Worm (Caenorhabditis elegans) whole organism, early embryonic: Measurements from ENCODE around the gene ZK430.5.

Source experiments
- B0310.2 ChIP-seq: sonication (generic microtip); optimal IDR thresholded peaks from 2 replicates; lab custom pipeline; 2016; ENCODE audit warnings: mild to moderate bottlenecking, missing genetic modification characterization, missing compliant biosample characterization
- ama-1 ChIP-seq: fragments of 150-350 bp; optimal IDR thresholded peaks from 2 replicates; lab custom pipeline; 2014
- ceh-13 ChIP-seq: fragments of 200-800 bp; sonication (Bioruptor generic); optimal IDR thresholded peaks from 2 replicates; lab custom pipeline; 2018; ENCODE audit warnings: mild to moderate bottlenecking, missing genetic modification characterization, missing compliant biosample characterization
- ets-7 ChIP-seq: sonication (generic microtip); optimal IDR thresholded peaks from 2 replicates; lab custom pipeline; 2016; ENCODE audit warnings: missing genotype, missing genetic modification characterization, missing compliant biosample characterization
- flt-1 ChIP-seq: fragments of 200-800 bp; sonication (Bioruptor generic); IDR thresholded peaks from 2 replicates; pipeline ENCODE4 v1.3.6; 2022; ENCODE audit warnings: missing genetic modification characterization, missing compliant biosample characterization
- hmg-4 ChIP-seq: fragments of 200-800 bp; sonication (Bioruptor generic); optimal IDR thresholded peaks from 2 replicates; lab custom pipeline; 2018; ENCODE audit warnings: mild to moderate bottlenecking, missing genetic modification characterization, missing compliant biosample characterization
- hnd-1 ChIP-seq: sonication (generic microtip); optimal IDR thresholded peaks from 2 replicates; lab custom pipeline; 2016; ENCODE audit warnings: missing genetic modification characterization, missing compliant biosample characterization
- pes-1 ChIP-seq: fragments of 200-800 bp; sonication (Bioruptor generic); IDR thresholded peaks from 2 replicates; pipeline ENCODE4 v1.3.6; 2022; ENCODE audit warnings: missing genetic modification reagents, missing genetic modification characterization, missing compliant biosample characterization
- scrt-1 ChIP-seq: fragments of 200-800 bp; sonication (Bioruptor generic); IDR thresholded peaks from 2 replicates; pipeline ENCODE4 v1.3.6; 2022; ENCODE audit warnings: missing genetic modification characterization, missing compliant biosample characterization
- tbx-11 ChIP-seq: fragments of 200-800 bp; sonication (Bioruptor generic); IDR thresholded peaks from 2 replicates; pipeline ENCODE4 v1.3.6; 2022; ENCODE audit warnings: missing genetic modification characterization, missing compliant biosample characterization

- TF ChIP-seq ama-1 (lab: Kevin White, UChicago) (no peak), scrt-1 (GFP tag; lab: Robert Waterston, UW) (no peak), pes-1 (GFP tag; lab: Robert Waterston, UW) (no peak), ets-7 (tag; lab: Kevin White, UChicago) (no peak), ceh-13 (no peak), hnd-1 (no peak), hmg-4 (GFP tag; lab: Kevin White, UChicago) (no peak), B0310.2 (tag; lab: Kevin White, UChicago) (no peak), tbx-11 (GFP tag; lab: Robert Waterston, UW) (no peak), flt-1 (GFP tag; lab: Robert Waterston, UW) (no peak)
Observed at ce11 chrII:4359219-4359618, 46.2 kb upstream of the ZK430.5 start.
